Fruit fly (Drosophila melanogaster) whole organism, adult: ENCODE data around the gene Ankrd49.

ENCODE experiments used
- CG11617 ChIP-seq: fragments of 200-800 bp; sonication (Bioruptor generic); optimal IDR thresholded peaks from 2 replicates; lab custom pipeline; 2017; ENCODE audit warnings: mild to moderate bottlenecking, missing biosample characterization, missing genetic modification reagents, missing genetic modification characterization
- CG14711 ChIP-seq: fragments of 200-800 bp; sonication (Bioruptor generic); optimal IDR thresholded peaks from 2 replicates; lab custom pipeline; 2018; ENCODE audit warnings: missing biosample characterization, mild to moderate bottlenecking, missing genetic modification characterization, moderate library complexity
- tj ChIP-seq: fragments of 200-800 bp; sonication (Bioruptor generic); optimal IDR thresholded peaks from 3 replicates; lab custom pipeline; 2017; ENCODE audit warnings: missing biosample characterization, mild to moderate bottlenecking, missing genetic modification characterization, moderate library complexity

- TF ChIP-seq CG14711 (no peak), CG11617 (GFP tag; lab: Kevin White, UChicago) (no peak), tj (no peak)
Observed at dm6 chr2L:15016031-15016430, 8.8 kb upstream of the Ankrd49 start, which contains the start of gene GABA-B-R1.
